Worm (Caenorhabditis elegans) whole organism, L4 larva: ENCODE data around the gene srx-21.

Experiments
- D1046.2 ChIP-seq: fragments of 200-800 bp; sonication (Bioruptor generic); IDR thresholded peaks from 2 replicates; pipeline ENCODE4 v1.3.6; 2022; ENCODE audit warnings: missing genetic modification characterization, missing compliant biosample characterization
- F10B5.3 ChIP-seq: sonication (generic microtip); optimal IDR thresholded peaks from 2 replicates; lab custom pipeline; 2016; ENCODE audit warnings: mild to moderate bottlenecking, missing genetic modification characterization, missing compliant biosample characterization
- F26F4.8 ChIP-seq: fragments of 200-800 bp; sonication (Bioruptor generic); conservative IDR thresholded peaks from 2 replicates; pipeline ENCODE4 v1.3.6; 2022; ENCODE audit warnings: missing genetic modification characterization, missing compliant biosample characterization
- F37D6.2 ChIP-seq: sonication (generic microtip); optimal IDR thresholded peaks from 2 replicates; lab custom pipeline; 2016; ENCODE audit warnings: mild to moderate bottlenecking, missing genetic modification characterization, missing compliant biosample characterization
- R02D3.7 ChIP-seq: fragments of 150-350 bp; sonication (generic microtip); optimal IDR thresholded peaks from 3 replicates; lab custom pipeline; 2014; ENCODE audit warnings: missing biosample characterization, missing genetic modification characterization
- Y5F2A.4 ChIP-seq: fragments of 200-800 bp; sonication (Bioruptor generic); optimal IDR thresholded peaks from 2 replicates; lab custom pipeline; 2018; ENCODE audit warnings: mild to moderate bottlenecking, missing genetic modification characterization, missing compliant biosample characterization
- ZK546.5 ChIP-seq, 2 experiments: sonication (generic microtip); optimal IDR thresholded peaks; 2 replicates each; lab custom pipeline; 2017; ENCODE audit warnings: missing biosample characterization in 2 of 2, missing genetic modification characterization in 2 of 2
- aly-2 ChIP-seq: sonication (generic microtip); optimal IDR thresholded peaks from 2 replicates; lab custom pipeline; 2018; ENCODE audit warnings: missing biosample characterization, missing genetic modification characterization
- arid-1 ChIP-seq: fragments of 200-800 bp; sonication (Bioruptor generic); conservative IDR thresholded peaks from 2 replicates; pipeline ENCODE4 v1.3.6; 2022; ENCODE audit warnings: missing genetic modification reagents, missing genetic modification characterization, missing compliant biosample characterization
- ceh-20 ChIP-seq: fragments of 200-800 bp; sonication (Bioruptor generic); IDR thresholded peaks from 2 replicates; pipeline ENCODE4 v1.3.6; 2022; ENCODE audit warnings: missing genetic modification reagents, missing genetic modification characterization, missing compliant biosample characterization
- ceh-28 ChIP-seq: fragments of 150-350 bp; optimal IDR thresholded peaks from 2 replicates; lab custom pipeline; 2014; ENCODE audit warnings: missing biosample characterization, missing genetic modification reagents, missing genetic modification characterization
- ceh-82 ChIP-seq: sonication (generic microtip); optimal IDR thresholded peaks from 2 replicates; lab custom pipeline; 2017; ENCODE audit warnings: missing biosample characterization, missing genetic modification characterization
- ces-1 ChIP-seq: fragments of 150-350 bp; sonication (generic microtip); optimal IDR thresholded peaks from 4 replicates; lab custom pipeline; 2014; ENCODE audit warnings: missing biosample characterization, missing genetic modification reagents, missing genetic modification characterization
- daf-12 ChIP-seq: fragments of 150-350 bp; optimal IDR thresholded peaks from 2 replicates; lab custom pipeline; 2014; ENCODE audit warnings: missing biosample characterization, missing genetic modification reagents, missing genetic modification characterization
- daf-8 ChIP-seq: fragments of 200-800 bp; sonication (Bioruptor generic); IDR thresholded peaks from 2 replicates; pipeline ENCODE4 v1.3.6; 2022; ENCODE audit warnings: missing genetic modification characterization, missing compliant biosample characterization
- dmd-6 ChIP-seq: fragments of 200-800 bp; sonication (Bioruptor generic); IDR thresholded peaks from 2 replicates; pipeline ENCODE4 v1.3.6; 2022; ENCODE audit warnings: missing genetic modification reagents, missing genetic modification characterization, missing compliant biosample characterization
- dmd-9 ChIP-seq: fragments of 200-800 bp; sonication (Bioruptor generic); IDR thresholded peaks from 2 replicates; pipeline ENCODE4 v1.3.6; 2022; ENCODE audit warnings: missing genetic modification reagents, missing genetic modification characterization, missing compliant biosample characterization
- hif-1 ChIP-seq, 2 experiments: sonication (generic microtip); optimal IDR thresholded peaks; 2 replicates each; lab custom pipeline; 2016 to 2017; ENCODE audit warnings: missing compliant biosample characterization in 2 of 2, missing genetic modification characterization in 2 of 2, missing genetic modification reagents in 2 of 2, missing genotype in 2 of 2, mild to moderate bottlenecking in 1 of 2
- hmg-1.1 ChIP-seq: fragments of 200-800 bp; sonication (Bioruptor generic); IDR thresholded peaks from 2 replicates; pipeline ENCODE4 v1.3.6; 2022; ENCODE audit warnings: missing genetic modification reagents, missing genetic modification characterization, missing compliant biosample characterization
- jun-1 ChIP-seq: fragments of 150-350 bp; optimal IDR thresholded peaks from 2 replicates; lab custom pipeline; 2014; ENCODE audit warnings: missing biosample characterization, missing genetic modification reagents, missing genetic modification characterization
- lin-1 ChIP-seq: fragments of 200-800 bp; sonication (Bioruptor generic); IDR thresholded peaks from 2 replicates; pipeline ENCODE4 v1.3.6; 2022; ENCODE audit warnings: missing genetic modification reagents, missing genetic modification characterization, missing compliant biosample characterization
- lin-13 ChIP-seq: fragments of 150-350 bp; optimal IDR thresholded peaks from 2 replicates; lab custom pipeline; 2014; ENCODE audit warnings: missing biosample characterization, missing genetic modification reagents, missing genetic modification characterization
- lin-29 ChIP-seq: fragments of 200-800 bp; sonication (Bioruptor generic); IDR thresholded peaks from 2 replicates; pipeline ENCODE4 v1.3.6; 2022; ENCODE audit warnings: missing genetic modification reagents, missing genetic modification characterization, missing compliant biosample characterization
- lin-39 ChIP-seq: fragments of 150-350 bp; optimal IDR thresholded peaks from 2 replicates; lab custom pipeline; 2014; ENCODE audit warnings: missing biosample characterization, missing genetic modification reagents, missing genetic modification characterization
- lir-3 ChIP-seq: sonication (generic microtip); optimal IDR thresholded peaks from 2 replicates; lab custom pipeline; 2016; ENCODE audit warnings: mild to moderate bottlenecking, missing genetic modification characterization, missing compliant biosample characterization
- madf-9 ChIP-seq: fragments of 200-800 bp; sonication (Bioruptor generic); conservative IDR thresholded peaks from 2 replicates; pipeline ENCODE4 v1.3.6; 2022; ENCODE audit warnings: missing genetic modification reagents, missing genetic modification characterization, missing compliant biosample characterization
- mdt-29 ChIP-seq: fragments of 200-800 bp; sonication (Bioruptor generic); IDR thresholded peaks from 2 replicates; pipeline ENCODE4 v1.3.6; 2022; ENCODE audit warnings: missing genetic modification reagents, missing genetic modification characterization, missing compliant biosample characterization
- mxl-2 ChIP-seq: fragments of 200-800 bp; sonication (Bioruptor generic); conservative IDR thresholded peaks from 2 replicates; pipeline ENCODE4 v1.3.6; 2022; ENCODE audit warnings: missing genetic modification reagents, missing genetic modification characterization, missing compliant biosample characterization
- nhr-10 ChIP-seq: fragments of 150-350 bp; optimal IDR thresholded peaks from 2 replicates; lab custom pipeline; 2014; ENCODE audit warnings: missing biosample characterization, missing genetic modification characterization
- nhr-102 ChIP-seq: sonication (generic microtip); optimal IDR thresholded peaks from 2 replicates; lab custom pipeline; 2016; ENCODE audit warnings: mild to moderate bottlenecking, missing genetic modification characterization, moderate library complexity, missing compliant biosample characterization
- nhr-111 ChIP-seq: fragments of 200-800 bp; sonication (Bioruptor generic); optimal IDR thresholded peaks from 2 replicates; lab custom pipeline; 2018; ENCODE audit warnings: mild to moderate bottlenecking, missing genetic modification characterization, missing compliant biosample characterization
- nhr-237 ChIP-seq: sonication (generic microtip); optimal IDR thresholded peaks from 2 replicates; lab custom pipeline; 2017; ENCODE audit warnings: missing biosample characterization, missing genetic modification characterization
- nhr-48 ChIP-seq: sonication (generic microtip); optimal IDR thresholded peaks from 2 replicates; lab custom pipeline; 2016; ENCODE audit warnings: mild to moderate bottlenecking, missing genetic modification characterization, missing compliant biosample characterization
- nhr-76 ChIP-seq: fragments of 150-350 bp; optimal IDR thresholded peaks from 2 replicates; lab custom pipeline; 2014; ENCODE audit warnings: missing biosample characterization, missing genetic modification characterization
- pqm-1 ChIP-seq: sonication (generic microtip); optimal IDR thresholded peaks from 2 replicates; lab custom pipeline; 2017; ENCODE audit warnings: missing biosample characterization, missing genetic modification characterization
- snpc-4 ChIP-seq: fragments of 150-350 bp; optimal IDR thresholded peaks from 2 replicates; lab custom pipeline; 2014; ENCODE audit warnings: missing biosample characterization, missing genetic modification characterization
- spr-1 ChIP-seq: sonication (generic microtip); optimal IDR thresholded peaks from 2 replicates; lab custom pipeline; 2016; ENCODE audit warnings: mild to moderate bottlenecking, missing genetic modification characterization, missing compliant biosample characterization
- spr-3 ChIP-seq: fragments of 200-800 bp; sonication (Bioruptor generic); optimal IDR thresholded peaks from 2 replicates; lab custom pipeline; 2018; ENCODE audit warnings: mild to moderate bottlenecking, missing genetic modification characterization, missing compliant biosample characterization
- unc-130 ChIP-seq: sonication (generic microtip); optimal IDR thresholded peaks from 2 replicates; lab custom pipeline; 2016; ENCODE audit warnings: missing genetic modification reagents, missing genetic modification characterization, missing compliant biosample characterization
- unc-39 ChIP-seq: sonication (generic microtip); optimal IDR thresholded peaks from 2 replicates; lab custom pipeline; 2017; ENCODE audit warnings: missing biosample characterization, missing genetic modification characterization
- zfp-2 ChIP-seq: sonication (generic microtip); optimal IDR thresholded peaks from 2 replicates; lab custom pipeline; 2016; ENCODE audit warnings: mild to moderate bottlenecking, missing genetic modification characterization, missing compliant biosample characterization
- zfp-3 ChIP-seq: fragments of 200-800 bp; sonication (Bioruptor generic); conservative IDR thresholded peaks from 2 replicates; pipeline ENCODE4 v1.3.6; 2022; ENCODE audit warnings: missing genetic modification reagents, missing genetic modification characterization, missing compliant biosample characterization
- zip-11 ChIP-seq: fragments of 200-800 bp; sonication (Bioruptor generic); IDR thresholded peaks from 2 replicates; pipeline ENCODE4 v1.3.6; 2022; ENCODE audit warnings: missing genetic modification characterization, missing compliant biosample characterization
- zip-2 ChIP-seq: fragments of 150-350 bp; optimal IDR thresholded peaks from 2 replicates; lab custom pipeline; 2014; ENCODE audit warnings: missing biosample characterization, missing genetic modification characterization
- ztf-11 ChIP-seq: fragments of 150-350 bp; optimal IDR thresholded peaks from 2 replicates; lab custom pipeline; 2014; ENCODE audit warnings: missing biosample characterization, missing genetic modification characterization
- ztf-7 ChIP-seq: fragments of 150-350 bp; optimal IDR thresholded peaks from 2 replicates; lab custom pipeline; 2014; ENCODE audit warnings: missing biosample characterization, missing genetic modification characterization

srx-21 gene

ce11 chrV:646129-646528 lies 30.7 kb upstream of the srx-21 start, which contains the start of gene F48G7.12:
F48G7.12 (minus strand) TSS chrV:646229.
- TF ChIP-seq nhr-237 (tag; lab: Kevin White, UChicago) (no peak), zip-11 (GFP tag; lab: Robert Waterston, UW) (no peak), pqm-1 (tag; lab: Kevin White, UChicago) (no peak), spr-1 (tag; lab: Kevin White, UChicago) (no peak), mxl-2 (GFP tag; lab: Robert Waterston, UW) (no peak), lin-13 (GFP tag; lab: Kevin White, UChicago) (no peak), daf-12 (tag; lab: Kevin White, UChicago) (no peak), dmd-9 (GFP tag; lab: Robert Waterston, UW) (no peak), mdt-29 (no peak), zip-2 (tag; lab: Kevin White, UChicago) (no peak), F10B5.3 (tag; lab: Kevin White, UChicago) (no peak), lin-39 (tag; lab: Kevin White, UChicago) (no peak), ztf-11 (no peak), dmd-6 (no peak)
- TF ChIP-seq, all 104 proteins: peak for 0

ce11 chrV:646888-647287 lies 29.9 kb upstream of the srx-21 start, which contains the start of gene ugt-42:
ugt-42 (plus strand) TSS chrV:647188.
- TF ChIP-seq F26F4.8: no peak
- TF ChIP-seq nhr-111: no peak
- no peak for TF ChIP-seq D1046.2 (GFP tag; lab: Robert Waterston, UW)
- no peak for TF ChIP-seq nhr-76 (tag; lab: Kevin White, UChicago)
- no peak for TF ChIP-seq ces-1 (GFP tag; lab: Kevin White, UChicago)
- TF ChIP-seq arid-1 (GFP tag; lab: Robert Waterston, UW): no peak
- TF ChIP-seq R02D3.7 (tag; lab: Kevin White, UChicago): no peak
- no peak for TF ChIP-seq dmd-6
- no peak for TF ChIP-seq lir-3 (tag; lab: Kevin White, UChicago)
- TF ChIP-seq unc-39: no peak

ce11 chrV:652940-653339 lies 23.9 kb upstream of the srx-21 start, which contains the start of gene srj-5:
srj-5 (minus strand) TSS chrV:653040.
- no peak for TF ChIP-seq hmg-1.1 (GFP tag; lab: Robert Waterston, UW)
- TF ChIP-seq ceh-20 (GFP tag; lab: Robert Waterston, UW): no peak
- no peak for TF ChIP-seq jun-1 (tag; lab: Kevin White, UChicago)
- TF ChIP-seq unc-130: no peak
- TF ChIP-seq ceh-82 (tag; lab: Kevin White, UChicago): no peak
- no peak for TF ChIP-seq zfp-2
- TF ChIP-seq pqm-1 (tag; lab: Kevin White, UChicago): no peak
- no peak for TF ChIP-seq aly-2 (tag; lab: Kevin White, UChicago)
- no peak for TF ChIP-seq dmd-9 (GFP tag; lab: Robert Waterston, UW)
- TF ChIP-seq madf-9: no peak
- no peak for TF ChIP-seq R02D3.7 (tag; lab: Kevin White, UChicago)
- no peak for TF ChIP-seq F37D6.2 (tag; lab: Kevin White, UChicago)
- TF ChIP-seq lin-1: no peak

- TF ChIP-seq hif-1 (tag; optimal IDR thresholded peaks at IDR 0.05; lab: Kevin White, UChicago) (no peak), nhr-48 (tag; lab: Kevin White, UChicago) (no peak), aly-2 (tag; lab: Kevin White, UChicago) (no peak), ztf-7 (tag; lab: Kevin White, UChicago) (no peak), nhr-102 (tag; lab: Kevin White, UChicago) (no peak), Y5F2A.4 (GFP tag; lab: Kevin White, UChicago) (no peak), lin-29 (GFP tag; lab: Robert Waterston, UW) (no peak), ceh-28 (no peak), daf-8 (GFP tag; lab: Robert Waterston, UW) (no peak), zip-2 (tag; lab: Kevin White, UChicago) (no peak), unc-39 (no peak), nhr-10 (no peak), ZK546.5 (tag; optimal IDR thresholded peaks at IDR 0.05; lab: Kevin White, UChicago) (no peak), unc-130 (no peak), spr-3 (GFP tag; lab: Kevin White, UChicago) (no peak), zfp-3 (GFP tag; lab: Robert Waterston, UW) (no peak), nhr-76 (tag; lab: Kevin White, UChicago) (no peak), snpc-4 (no peak)
- TF ChIP-seq, all 104 proteins: peak for 0
These were observed 22.4 kb upstream of the srx-21 start, which contains the start of gene srj-6 for ce11 chrV:654402-654801. srj-6 (minus strand) TSS chrV:654502.
